Fruit fly (Drosophila melanogaster) whole organism, prepupa: ENCODE results near the gene Hel89B.

ENCODE experiments used
- CG11762 ChIP-seq: fragments of 200-800 bp; sonication (Bioruptor generic); optimal IDR thresholded peaks from 3 replicates; lab custom pipeline; 2016; ENCODE audit warnings: missing biosample characterization, missing genetic modification characterization; ENCODE audit not compliant: insufficient read depth
- CG11902 ChIP-seq: fragments of 200-800 bp; sonication (Bioruptor generic); optimal IDR thresholded peaks from 3 replicates; lab custom pipeline; 2016; ENCODE audit warnings: missing biosample characterization, missing genetic modification characterization
- CG15336 ChIP-seq: fragments of 200-800 bp; sonication (Bioruptor generic); IDR thresholded peaks from 2 replicates; pipeline ENCODE4 v1.3.6; 2022; ENCODE audit warnings: missing biosample characterization, missing genetic modification characterization
- CG3919 ChIP-seq: fragments of 200-800 bp; sonication (Bioruptor generic); optimal IDR thresholded peaks from 3 replicates; lab custom pipeline; 2016; ENCODE audit warnings: missing biosample characterization, missing genetic modification characterization
- CG4318 ChIP-seq: fragments of 200-800 bp; sonication (Bioruptor generic); optimal IDR thresholded peaks from 3 replicates; lab custom pipeline; 2017; ENCODE audit warnings: missing biosample characterization, mild to moderate bottlenecking, missing genetic modification characterization
- Ets21C ChIP-seq: fragments of 200-800 bp; sonication (Bioruptor generic); optimal IDR thresholded peaks from 3 replicates; lab custom pipeline; 2016; ENCODE audit warnings: missing biosample characterization, missing genetic modification characterization
- Gug ChIP-seq: fragments of 200-800 bp; sonication (Bioruptor generic); IDR thresholded peaks from 2 replicates; pipeline ENCODE4 v1.3.6; 2022; ENCODE audit warnings: missing biosample characterization, missing genetic modification characterization
- Sox102F ChIP-seq: fragments of 200-800 bp; sonication (Bioruptor generic); optimal IDR thresholded peaks from 2 replicates; lab custom pipeline; 2016; ENCODE audit warnings: missing biosample characterization, mild to moderate bottlenecking, missing genetic modification characterization
- pdm3 ChIP-seq: fragments of 200-800 bp; sonication (Bioruptor generic); optimal IDR thresholded peaks from 3 replicates; lab custom pipeline; 2016; ENCODE audit warnings: missing biosample characterization, missing genetic modification characterization
- svp ChIP-seq: fragments of 200-800 bp; sonication (Bioruptor generic); peaks from one replicate; lab custom pipeline; 2016; ENCODE audit warnings: missing biosample characterization, missing genetic modification characterization
- vri ChIP-seq: fragments of 200-800 bp; sonication (Bioruptor generic); optimal IDR thresholded peaks from 3 replicates; lab custom pipeline; 2016; ENCODE audit warnings: missing biosample characterization, mild to moderate bottlenecking, missing genetic modification characterization

DNA sequence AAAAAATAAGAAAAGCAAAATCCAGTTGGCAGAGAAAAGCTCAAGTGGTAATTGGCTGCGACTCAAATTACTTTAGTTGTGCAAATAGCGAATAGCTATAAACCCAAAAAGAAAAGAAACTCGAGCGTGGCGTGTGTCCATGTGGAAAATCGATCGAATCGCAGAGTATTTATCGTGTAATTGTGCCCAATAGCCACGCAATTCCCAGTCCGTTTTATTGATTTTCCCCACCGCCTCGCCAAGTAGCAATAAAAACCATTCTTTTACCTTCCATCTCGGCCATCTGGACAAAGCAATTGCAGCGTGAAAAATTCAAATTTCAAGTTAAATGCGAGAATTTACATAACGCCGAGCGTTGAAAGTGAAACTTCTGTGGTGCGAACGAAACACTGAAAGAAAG is 37.6 kb upstream of the Hel89B start:
- TF ChIP-seq Sox102F (GFP tag; lab: Kevin White, UChicago) = no peak
- TF ChIP-seq vri (GFP tag; lab: Kevin White, UChicago) = no peak
- no peak for TF ChIP-seq CG15336 (GFP tag; lab: Robert Waterston, UW)
- TF ChIP-seq CG4318 (GFP tag; lab: Kevin White, UChicago) = no peak
- TF ChIP-seq Gug (GFP tag; lab: Robert Waterston, UW) = no peak
- no peak for TF ChIP-seq pdm3
- no peak for TF ChIP-seq Ets21C (GFP tag; lab: Kevin White, UChicago)
- TF ChIP-seq CG11902 (GFP tag; lab: Kevin White, UChicago) = no peak
- no peak for TF ChIP-seq CG11762 (GFP tag; lab: Kevin White, UChicago)
- no peak for TF ChIP-seq svp (GFP tag; lab: Kevin White, UChicago)
- no peak for TF ChIP-seq CG3919
